Worm (Caenorhabditis elegans): ENCODE data around the gene C55B6.7.

DNA sequence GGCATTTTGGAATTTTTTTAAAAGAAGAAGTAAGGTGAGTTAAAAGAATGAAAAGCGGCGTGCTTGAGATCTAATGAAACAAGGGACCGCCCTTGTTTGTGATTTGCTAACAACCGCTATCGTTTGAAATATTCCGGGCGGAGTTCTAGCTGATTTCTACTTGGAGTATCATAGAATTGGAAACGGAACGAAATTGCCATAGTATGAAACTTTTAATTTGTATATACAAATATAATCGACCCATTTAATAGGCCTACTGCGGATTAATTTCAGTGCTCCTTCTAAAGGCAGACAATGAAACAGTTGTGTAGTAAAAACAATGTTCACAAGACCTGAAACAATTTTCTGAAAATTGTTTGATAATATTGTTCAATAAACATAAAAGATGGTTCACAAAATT, at the start of gene C55B6.7:
- TF ChIP-seq zag-1 (tag; optimal IDR thresholded peaks at IDR 0.05) (no peak), ZK546.5 (tag; optimal IDR thresholded peaks at IDR 0.05) (no peak), nhr-11 (tag; optimal IDR thresholded peaks at IDR 0.05) (no peak), unc-62 (GFP tag; optimal IDR thresholded peaks at IDR 0.05) (no peak), unc-55 (GFP tag; optimal IDR thresholded peaks at IDR 0.05) (no peak), F13H6.1 (tag; optimal IDR thresholded peaks at IDR 0.05) (no peak)
